Fruit fly (Drosophila melanogaster) whole organism, prepupa: Measurements from ENCODE around the gene CG10096.

ENCODE experiments used
- Blimp-1 ChIP-seq: fragments of 200-800 bp; sonication (Bioruptor generic); optimal IDR thresholded peaks from 3 replicates; lab custom pipeline; 2017; ENCODE audit warnings: missing biosample characterization, missing genetic modification characterization, mild to moderate bottlenecking, moderate library complexity, missing genetic modification reagents
- CG6808 ChIP-seq: fragments of 200-800 bp; sonication (Bioruptor generic); optimal IDR thresholded peaks from 3 replicates; lab custom pipeline; 2017; ENCODE audit warnings: missing biosample characterization, missing genetic modification characterization, mild to moderate bottlenecking, moderate library complexity, missing genetic modification reagents
- CG6854 ChIP-seq: fragments of 200-800 bp; sonication (Bioruptor generic); optimal IDR thresholded peaks from 2 replicates; lab custom pipeline; 2017; ENCODE audit warnings: missing biosample characterization, mild to moderate bottlenecking, missing genetic modification characterization
- Eip93F ChIP-seq: fragments of 200-800 bp; sonication (Bioruptor generic); optimal IDR thresholded peaks from 2 replicates; lab custom pipeline; 2016; ENCODE audit warnings: missing biosample characterization, mild to moderate bottlenecking, missing genetic modification characterization
- Hr4 ChIP-seq: fragments of 200-800 bp; sonication (Bioruptor generic); optimal IDR thresholded peaks from 3 replicates; lab custom pipeline; 2016; ENCODE audit warnings: missing biosample characterization, missing genetic modification characterization
- eg ChIP-seq: fragments of 200-800 bp; sonication (Bioruptor generic); IDR thresholded peaks from 3 replicates; pipeline ENCODE4 v1.3.6; 2022; ENCODE audit warnings: missing biosample characterization, missing genetic modification characterization

DNA sequence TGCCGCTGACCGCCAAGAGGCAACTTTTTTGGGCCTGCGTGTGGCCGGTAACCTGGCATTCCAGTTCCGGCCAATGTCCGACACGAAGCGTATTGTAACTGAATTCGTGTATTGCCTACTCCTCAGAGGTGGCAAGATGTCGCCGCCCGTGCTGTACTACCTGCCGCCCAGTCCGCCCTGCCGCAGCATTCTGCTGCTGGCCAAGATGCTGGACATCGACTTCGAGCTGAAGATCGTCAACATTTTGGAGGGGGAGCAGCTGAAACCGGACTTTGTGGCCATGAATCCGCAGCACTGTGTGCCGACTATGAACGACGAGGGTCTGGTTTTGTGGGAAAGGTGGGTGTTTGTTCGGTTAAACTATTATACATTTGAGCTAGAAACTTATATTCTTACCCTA, 11.5 kb downstream of the CG10096 start:
- TF ChIP-seq Hr4 (GFP tag; lab: Kevin White, UChicago) (no peak), Blimp-1 (GFP tag; lab: Kevin White, UChicago) (no peak), CG6808 (no peak), Eip93F (GFP tag; lab: Kevin White, UChicago) (no peak), eg (GFP tag; lab: Robert Waterston, UW) (0 out of 3 replicates have a peak, but pooled peaks have one; percentile 18), CG6854 (no peak)
